Worm (Caenorhabditis elegans) whole organism, young adult: Measurements from ENCODE around the gene clec-172.
A peak's percentile ranks its signal among the peaks of the same experiment; 100 is the strongest.

Experiments used
- B0261.1 ChIP-seq: sonication (generic microtip); optimal IDR thresholded peaks from 2 replicates; lab custom pipeline; 2016; ENCODE audit warnings: mild to moderate bottlenecking, missing genetic modification characterization, moderate library complexity, missing compliant biosample characterization
- F33H1.4 ChIP-seq: fragments of 200-800 bp; sonication (Bioruptor generic); IDR thresholded peaks from 2 replicates; pipeline ENCODE4 v1.3.6; 2022; ENCODE audit warnings: missing genetic modification reagents, missing genetic modification characterization, missing compliant biosample characterization
- cebp-2 ChIP-seq: fragments of 200-800 bp; sonication (Bioruptor generic); IDR thresholded peaks from 2 replicates; pipeline ENCODE4 v1.3.6; 2022; ENCODE audit warnings: missing genetic modification characterization, missing compliant biosample characterization
- dpff-1 ChIP-seq: sonication (generic microtip); optimal IDR thresholded peaks from 2 replicates; lab custom pipeline; 2017; ENCODE audit warnings: mild to moderate bottlenecking, missing genetic modification characterization, missing compliant biosample characterization
- egrh-3 ChIP-seq: fragments of 200-800 bp; sonication (Bioruptor generic); IDR thresholded peaks from 2 replicates; pipeline ENCODE4 v1.3.6; 2022; ENCODE audit warnings: missing genetic modification reagents, missing genetic modification characterization, missing compliant biosample characterization
- hmg-1.2 ChIP-seq: fragments of 200-800 bp; sonication (Bioruptor generic); IDR thresholded peaks from 2 replicates; pipeline ENCODE4 v1.3.6; 2022; ENCODE audit warnings: missing genetic modification reagents, missing genetic modification characterization, missing compliant biosample characterization
- lin-26 ChIP-seq: fragments of 200-800 bp; sonication (Bioruptor generic); IDR thresholded peaks from 2 replicates; pipeline ENCODE4 v1.3.6; 2022; ENCODE audit warnings: missing genetic modification reagents, missing genetic modification characterization, missing compliant biosample characterization
- lir-1 ChIP-seq: fragments of 200-800 bp; sonication (Bioruptor generic); conservative IDR thresholded peaks from 2 replicates; pipeline ENCODE4 v1.3.6; 2022; ENCODE audit warnings: missing genetic modification reagents, missing genetic modification characterization, missing compliant biosample characterization
- madf-10 ChIP-seq: sonication (generic microtip); optimal IDR thresholded peaks from 2 replicates; lab custom pipeline; 2016; ENCODE audit warnings: mild to moderate bottlenecking, missing genetic modification characterization, missing compliant biosample characterization
- mcd-1 ChIP-seq: fragments of 200-800 bp; sonication (Bioruptor generic); IDR thresholded peaks from 2 replicates; pipeline ENCODE4 v1.3.6; 2022; ENCODE audit warnings: missing genetic modification reagents, missing genetic modification characterization, missing compliant biosample characterization
- nfyb-1 ChIP-seq: fragments of 200-800 bp; sonication (Bioruptor generic); IDR thresholded peaks from 2 replicates; pipeline ENCODE4 v1.3.6; 2022; ENCODE audit warnings: missing genetic modification reagents, missing genetic modification characterization, missing compliant biosample characterization
- nhr-80 ChIP-seq: sonication (generic microtip); optimal IDR thresholded peaks from 2 replicates; lab custom pipeline; 2016; ENCODE audit warnings: missing genetic modification characterization, missing compliant biosample characterization
- rpc-1 ChIP-seq, 2 experiments: fragments of 150-350 bp in 1 of 2; sonication (generic microtip) in 1 of 2; optimal IDR thresholded peaks; 2 replicates each; lab custom pipeline; 2014 to 2018; ENCODE audit warnings: missing biosample characterization in 1 of 2, missing genetic modification characterization in 1 of 2, missing genetic modification reagents in 1 of 2, missing genotype in 1 of 2
- tbp1 ChIP-seq: fragments of 200-800 bp; sonication (Bioruptor generic); optimal IDR thresholded peaks from 2 replicates; lab custom pipeline; 2018; ENCODE audit warnings: mild to moderate bottlenecking, missing genetic modification characterization, missing compliant biosample characterization
- zfh-2 ChIP-seq: fragments of 200-800 bp; sonication (Bioruptor generic); conservative IDR thresholded peaks from 2 replicates; pipeline ENCODE4 v1.3.6; 2022; ENCODE audit warnings: missing genetic modification reagents, missing genetic modification characterization, missing compliant biosample characterization

Gene clec-172

ce11 chrIV:1472145-1472544 lies 44.3 kb downstream of the clec-172 start:
- TF ChIP-seq nhr-80 (tag; lab: Kevin White, UChicago) (no peak), cebp-2 (GFP tag; lab: Robert Waterston, UW) (no peak), mcd-1 (GFP tag; lab: Robert Waterston, UW) (0 out of 2 replicates have a peak, but pooled peaks have one; percentile 22), zfh-2 (peak; percentile 55; the same call in 1 of the 2 replicates), hmg-1.2 (GFP tag; lab: Robert Waterston, UW) (peak; percentile 91)

DNA sequence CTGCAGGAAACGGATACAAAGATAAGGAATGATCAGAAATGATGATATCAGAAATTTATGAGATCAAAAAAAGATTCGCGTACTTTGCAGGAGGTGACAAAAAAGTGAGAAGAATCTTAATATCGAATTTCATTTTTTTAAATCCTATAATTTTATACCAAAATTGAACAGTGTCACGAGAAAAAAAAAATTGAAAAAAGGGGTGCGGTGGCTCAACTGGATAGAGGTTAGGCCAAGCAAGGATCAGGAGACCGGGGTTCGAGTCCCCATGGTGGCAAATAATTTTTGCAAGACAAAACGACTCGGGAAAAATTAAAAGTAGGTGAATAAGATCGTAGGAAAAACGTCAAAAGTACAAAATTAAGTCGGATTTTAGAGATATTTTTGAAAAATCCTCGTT lies 46.1 kb downstream of the clec-172 start:
- TF ChIP-seq tbp1 (GFP tag; lab: Kevin White, UChicago) (peak; percentile 82), F33H1.4 (GFP tag; lab: Robert Waterston, UW) (0 out of 2 replicates have a peak, but pooled peaks have one; percentile 11), lin-26 (0 out of 2 replicates have a peak, but pooled peaks have one; percentile 45), madf-10 (tag; lab: Kevin White, UChicago) (no peak), dpff-1 (no peak), B0261.1 (tag; lab: Kevin White, UChicago) (peak; percentile 58), rpc-1 (optimal IDR thresholded peaks at IDR 0.05; lab: Kevin White, UChicago) (peak; percentile 39), rpc-1 (tag; optimal IDR thresholded peaks at IDR 0.05; lab: Kevin White, UChicago) (peak; percentile 68)

ce11 chrIV:1469093-1469492 lies 47.3 kb downstream of the clec-172 start:
- peak; percentile 35; the same call in 1 of the 2 replicates for TF ChIP-seq egrh-3
- peak; percentile 85 for TF ChIP-seq hmg-1.2 (GFP tag; lab: Robert Waterston, UW)
- no peak for TF ChIP-seq lir-1

- no peak for TF ChIP-seq nfyb-1 (GFP tag; lab: Robert Waterston, UW)
- peak; percentile 47 for TF ChIP-seq rpc-1 (optimal IDR thresholded peaks at IDR 0.05; lab: Kevin White, UChicago)
- TF ChIP-seq rpc-1 (tag; optimal IDR thresholded peaks at IDR 0.05; lab: Kevin White, UChicago) = peak; percentile 71
- TF ChIP-seq tbp1 (GFP tag; lab: Kevin White, UChicago) = peak; percentile 77
- no peak for TF ChIP-seq F33H1.4 (GFP tag; lab: Robert Waterston, UW)
- TF ChIP-seq B0261.1 (tag; lab: Kevin White, UChicago) = peak; percentile 44
These were observed 51.0 kb downstream of the clec-172 start for ce11 chrIV:1465462-1465861.
